Fruit fly (Drosophila melanogaster): Measurements from ENCODE around the gene CG42717.

The CG42717 gene

dm6 chr3L:16033090-16033828 lies at the start of gene CG42717, which contains the start of gene CG42716:
Gene CG42717, minus strand, starts transcription at chr3L:16033190.
Gene CG42716, plus strand, starts transcription at chr3L:16033778.
- no peak for TF ChIP-seq CTCF (optimal IDR thresholded peaks at IDR 0.05)
- TF ChIP-seq CG8478 (optimal IDR thresholded peaks at IDR 0.05): no peak

DNA sequence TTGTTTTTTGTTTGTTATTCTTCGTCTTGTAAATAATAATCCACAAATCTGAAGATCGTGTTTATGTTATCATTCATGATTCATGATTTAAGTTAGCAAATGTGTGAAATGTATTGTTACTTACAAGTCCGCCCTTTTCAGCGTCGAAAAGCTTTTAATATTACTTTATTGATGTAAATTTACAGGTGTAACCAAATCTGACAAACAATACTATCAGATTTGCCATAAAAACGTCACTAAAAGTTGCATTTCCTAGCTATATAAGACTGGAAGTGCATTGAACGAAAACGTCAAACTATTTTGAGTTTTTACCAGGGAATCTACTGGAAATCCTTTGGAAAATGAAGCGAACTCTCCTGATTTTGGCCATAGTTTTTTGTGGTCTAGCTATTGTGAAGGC lies 49.3 kb upstream of the CG42717 start, which contains the start of gene CG33258:
Gene CG33258, plus strand, starts transcription at position 301 of the 400 bp plus-strand sequence.
- TF ChIP-seq CTCF (optimal IDR thresholded peaks at IDR 0.05) (no peak), CG8478 (optimal IDR thresholded peaks at IDR 0.05) (no peak)

- TF ChIP-seq CG8478 (optimal IDR thresholded peaks at IDR 0.05) (no peak), CTCF (optimal IDR thresholded peaks at IDR 0.05) (no peak)
Observed at dm6 chr3L:16060806-16061600, 28.0 kb upstream of the CG42717 start.

dm6 chr3L:16056101-16056891 lies 23.3 kb upstream of the CG42717 start:
- no peak for TF ChIP-seq CG8478 (optimal IDR thresholded peaks at IDR 0.05)
- TF ChIP-seq CTCF (optimal IDR thresholded peaks at IDR 0.05): no peak

- no peak for TF ChIP-seq CG8478 (optimal IDR thresholded peaks at IDR 0.05)
- TF ChIP-seq CTCF (optimal IDR thresholded peaks at IDR 0.05): no peak
Observed at dm6 chr3L:16054095-16054494, 21.1 kb upstream of the CG42717 start.

dm6 chr3L:16053026-16053556 lies 20.1 kb upstream of the CG42717 start:
- TF ChIP-seq CTCF (optimal IDR thresholded peaks at IDR 0.05) (no peak), CG8478 (optimal IDR thresholded peaks at IDR 0.05) (no peak)

DNA sequence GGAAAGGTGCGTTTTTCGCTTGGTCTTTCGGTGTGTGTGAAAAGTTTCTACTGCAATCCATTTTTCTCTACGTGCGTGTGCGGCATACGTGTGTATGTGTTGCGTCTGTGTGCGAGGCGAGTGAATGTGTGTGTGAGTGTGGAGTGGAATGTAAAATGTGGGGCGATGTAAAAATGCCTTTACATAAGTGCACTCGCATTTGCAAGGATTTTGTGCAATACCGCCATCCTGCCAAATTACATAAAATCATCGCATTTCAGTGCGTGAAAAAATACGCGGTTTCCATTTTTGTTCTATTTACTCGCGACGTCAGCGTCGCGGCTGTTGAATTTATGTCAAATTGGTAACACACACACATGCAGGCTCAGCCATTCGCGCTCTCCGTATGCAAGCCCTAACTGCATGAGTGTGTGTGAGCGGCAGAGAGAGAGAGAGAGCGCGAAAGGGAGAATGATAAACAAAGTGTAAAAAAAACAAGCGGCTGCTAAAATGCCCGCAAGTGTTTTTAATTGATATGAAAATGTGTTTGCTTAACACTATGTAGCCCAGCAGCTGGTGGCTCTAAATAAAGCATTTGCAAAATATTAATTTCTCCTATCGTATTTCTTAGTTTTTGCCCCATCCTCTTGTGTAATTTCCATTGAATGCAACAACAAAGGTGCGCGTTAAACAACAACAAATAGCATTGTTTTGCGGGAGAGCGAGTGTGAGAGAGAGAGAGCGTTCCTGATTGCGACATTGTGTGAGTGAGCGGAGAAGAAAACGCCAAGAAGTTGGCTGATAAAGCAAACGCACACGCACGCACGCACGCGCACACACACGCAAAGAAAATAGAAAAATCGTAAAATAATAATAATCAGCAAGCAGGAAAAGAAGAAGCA lies 19.4 kb upstream of the CG42717 start:
- TF ChIP-seq CG8478 (optimal IDR thresholded peaks at IDR 0.05) (peak; percentile 19), CTCF (optimal IDR thresholded peaks at IDR 0.05) (no peak)

- TF ChIP-seq CG8478 (optimal IDR thresholded peaks at IDR 0.05) (no peak), CTCF (optimal IDR thresholded peaks at IDR 0.05) (peak; percentile 92)
Observed at dm6 chr3L:16051719-16052122, 18.7 kb upstream of the CG42717 start, which contains the start of gene Mbs. Gene Mbs, plus strand, starts transcription at chr3L:16051959.

DNA sequence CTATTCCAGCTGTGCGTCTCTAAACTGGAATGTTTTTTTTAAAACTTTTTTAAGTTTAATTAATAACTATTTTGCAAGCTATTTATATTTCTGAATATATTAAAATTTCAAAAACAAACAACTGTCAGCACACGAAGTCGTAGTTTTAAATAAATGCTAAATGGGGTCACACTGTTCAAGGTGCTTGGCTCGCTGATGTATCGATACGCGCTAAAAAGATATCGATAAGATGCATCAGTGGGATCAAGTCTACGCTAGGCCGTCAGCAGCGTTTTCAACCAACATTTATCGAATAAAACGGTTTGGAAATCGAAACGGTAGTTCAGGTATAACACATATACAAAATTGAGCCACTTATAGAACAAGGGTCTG lies 17.9 kb upstream of the CG42717 start, which contains the start of gene Diap1:
Gene Diap1, minus strand, starts transcription at position 148 of the 372 bp plus-strand sequence.
- TF ChIP-seq CG8478 (optimal IDR thresholded peaks at IDR 0.05): no peak
- peak; percentile 72 for TF ChIP-seq CTCF (optimal IDR thresholded peaks at IDR 0.05)

dm6 chr3L:16049955-16050886 lies 17.2 kb upstream of the CG42717 start:
- TF ChIP-seq CTCF (optimal IDR thresholded peaks at IDR 0.05) (peak in 1 of 2 experiments; percentile 13), CG8478 (optimal IDR thresholded peaks at IDR 0.05) (no peak)

dm6 chr3L:16048722-16049459 lies 15.9 kb upstream of the CG42717 start:
- TF ChIP-seq CTCF (optimal IDR thresholded peaks at IDR 0.05) (no peak), CG8478 (optimal IDR thresholded peaks at IDR 0.05) (no peak)

dm6 chr3L:16048086-16048485 lies 15.1 kb upstream of the CG42717 start:
- no peak for TF ChIP-seq CG8478 (optimal IDR thresholded peaks at IDR 0.05)
- TF ChIP-seq CTCF (optimal IDR thresholded peaks at IDR 0.05): no peak
